Worm (Caenorhabditis elegans): ENCODE results near the gene F11A5.17.

The F11A5.17 gene

DNA sequence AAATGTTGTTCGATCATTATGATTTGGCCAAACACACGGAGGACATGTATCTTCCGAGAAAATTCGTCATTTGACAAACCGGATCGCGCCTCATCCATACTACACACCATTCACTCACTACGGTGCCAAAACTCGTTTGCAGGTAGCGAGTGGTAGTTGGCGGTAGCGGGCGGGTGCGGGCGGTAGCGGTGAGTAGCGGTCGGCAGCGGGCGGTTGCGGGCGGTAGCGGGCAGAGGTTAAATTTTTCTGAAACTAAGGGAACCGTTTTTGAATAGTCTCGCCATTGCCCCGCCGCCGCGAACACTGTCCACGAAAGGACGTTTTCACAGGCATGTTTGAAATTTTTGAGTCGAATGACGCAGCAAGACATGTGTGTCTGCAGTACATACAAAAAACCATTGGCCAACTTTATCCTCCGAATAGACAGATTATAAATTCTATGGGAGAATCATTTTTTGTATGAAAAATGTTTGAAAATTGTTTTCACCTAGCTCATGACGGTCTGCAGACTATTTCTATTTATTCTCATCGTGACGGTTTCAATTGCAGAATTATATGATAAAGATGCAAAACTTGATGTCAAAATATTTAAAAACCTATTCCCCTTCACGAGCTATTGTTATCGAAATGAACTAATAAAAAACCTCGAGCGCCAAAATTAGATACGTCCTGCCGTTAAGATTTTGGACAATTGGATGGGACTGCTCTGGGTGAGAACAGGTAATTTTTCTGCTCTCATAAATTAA, 8.6 kb downstream of the F11A5.17 start, which contains the start of gene F11A5.16:
Gene F11A5.16, plus strand, starts transcription at position 696 of the 746 bp plus-strand sequence.
- TF ChIP-seq sem-2 (GFP tag; optimal IDR thresholded peaks at IDR 0.05) (no peak), zip-8 (tag; optimal IDR thresholded peaks at IDR 0.05) (no peak), mab-5 (tag; optimal IDR thresholded peaks at IDR 0.05) (no peak), flh-1 (GFP tag; optimal IDR thresholded peaks at IDR 0.05) (no peak), sptf-1 (tag; optimal IDR thresholded peaks at IDR 0.05) (no peak), nhr-2 (tag; optimal IDR thresholded peaks at IDR 0.05) (no peak), M03D4.4 (tag; optimal IDR thresholded peaks at IDR 0.05) (no peak), mep-1 (tag; optimal IDR thresholded peaks at IDR 0.05) (no peak), tbx-8 (GFP tag; optimal IDR thresholded peaks at IDR 0.05) (no peak), hlh-1 (tag; optimal IDR thresholded peaks at IDR 0.05) (no peak), lin-13 (tag; optimal IDR thresholded peaks at IDR 0.05) (no peak), ham-2 (GFP tag; optimal IDR thresholded peaks at IDR 0.05) (no peak), bed-3 (GFP tag; optimal IDR thresholded peaks at IDR 0.05) (no peak), ztf-11 (tag; optimal IDR thresholded peaks at IDR 0.05) (no peak), cnd-1 (tag; optimal IDR thresholded peaks at IDR 0.05) (no peak), snpc-4 (tag; optimal IDR thresholded peaks at IDR 0.05) (no peak), drap-1 (GFP tag; optimal IDR thresholded peaks at IDR 0.05) (no peak), mls-2 (tag; optimal IDR thresholded peaks at IDR 0.05) (no peak)

- TF ChIP-seq ces-1 (GFP tag; optimal IDR thresholded peaks at IDR 0.05) = no peak
- no peak for TF ChIP-seq zip-8 (tag; optimal IDR thresholded peaks at IDR 0.05)
- no peak for TF ChIP-seq blmp-1 (tag; optimal IDR thresholded peaks at IDR 0.05)
- TF ChIP-seq nhr-28 (tag; optimal IDR thresholded peaks at IDR 0.05) = no peak
- TF ChIP-seq hlh-1 (tag; optimal IDR thresholded peaks at IDR 0.05) = no peak
- TF ChIP-seq nhr-2 (tag; optimal IDR thresholded peaks at IDR 0.05) = no peak
- no peak for TF ChIP-seq ztf-11 (tag; optimal IDR thresholded peaks at IDR 0.05)
- TF ChIP-seq mab-5 (tag; optimal IDR thresholded peaks at IDR 0.05) = no peak
- TF ChIP-seq mls-2 (tag; optimal IDR thresholded peaks at IDR 0.05) = no peak
These were observed 9.9 kb downstream of the F11A5.17 start for ce11 chrV:16211713-16212112.

DNA sequence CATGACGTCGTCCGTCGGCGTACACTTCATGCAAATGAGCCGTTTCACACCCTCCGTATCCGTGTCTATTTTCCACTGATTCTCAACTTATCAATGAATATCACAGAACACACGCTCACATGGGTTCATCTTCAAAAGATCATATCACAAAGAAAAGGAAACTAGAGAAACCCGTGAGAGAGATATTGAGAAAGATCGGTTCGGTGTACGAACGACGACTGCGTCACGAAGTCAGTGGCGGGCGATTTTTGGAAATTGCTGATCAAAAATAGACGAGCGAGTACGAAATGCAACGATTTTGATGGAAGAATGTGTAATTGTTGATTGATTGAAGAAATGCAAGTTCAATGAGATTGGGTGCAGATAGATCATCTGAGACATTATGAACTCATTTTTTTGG, 11.5 kb downstream of the F11A5.17 start:
- TF ChIP-seq mep-1 (tag; optimal IDR thresholded peaks at IDR 0.05) = no peak
- TF ChIP-seq blmp-1 (tag; optimal IDR thresholded peaks at IDR 0.05) = no peak
- no peak for TF ChIP-seq drap-1 (GFP tag; optimal IDR thresholded peaks at IDR 0.05)
- no peak for TF ChIP-seq sptf-1 (tag; optimal IDR thresholded peaks at IDR 0.05)
- TF ChIP-seq nhr-28 (tag; optimal IDR thresholded peaks at IDR 0.05) = no peak
- no peak for TF ChIP-seq nhr-76 (tag; optimal IDR thresholded peaks at IDR 0.05)
- TF ChIP-seq nhr-2 (tag; optimal IDR thresholded peaks at IDR 0.05) = no peak
- TF ChIP-seq flh-1 (GFP tag; optimal IDR thresholded peaks at IDR 0.05) = no peak
- no peak for TF ChIP-seq lsy-2 (tag; optimal IDR thresholded peaks at IDR 0.05)
- no peak for TF ChIP-seq unc-62 (GFP tag; optimal IDR thresholded peaks at IDR 0.05)
- no peak for TF ChIP-seq M03D4.4 (tag; optimal IDR thresholded peaks at IDR 0.05)
- no peak for TF ChIP-seq ztf-11 (tag; optimal IDR thresholded peaks at IDR 0.05)
- TF ChIP-seq unc-39 (tag; optimal IDR thresholded peaks at IDR 0.05) = no peak
- no peak for TF ChIP-seq zip-8 (tag; optimal IDR thresholded peaks at IDR 0.05)
- TF ChIP-seq mls-2 (tag; optimal IDR thresholded peaks at IDR 0.05) = no peak
- no peak for TF ChIP-seq mab-5 (tag; optimal IDR thresholded peaks at IDR 0.05)
- TF ChIP-seq nhr-12 (tag; optimal IDR thresholded peaks at IDR 0.05) = no peak
- TF ChIP-seq sem-2 (GFP tag; optimal IDR thresholded peaks at IDR 0.05) = no peak

DNA sequence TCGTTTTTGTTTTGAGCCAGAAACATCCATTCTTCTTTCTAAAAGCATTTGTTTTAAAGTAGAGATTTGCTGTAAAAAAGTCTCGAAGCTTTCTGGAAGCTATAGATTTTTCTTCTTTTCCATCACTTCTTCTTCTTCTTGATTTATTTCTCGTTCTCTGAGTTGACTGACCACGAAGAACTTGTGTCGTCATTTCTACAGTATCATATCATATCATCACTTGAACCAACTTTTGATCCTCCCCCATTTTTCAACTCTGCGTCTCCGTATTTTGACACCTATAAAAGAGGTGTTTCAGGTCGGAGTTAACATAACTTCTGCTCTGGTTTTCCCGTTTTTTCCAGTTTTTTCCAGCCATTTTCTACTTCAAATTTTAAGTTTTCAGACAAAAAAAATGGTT, 12.7 kb downstream of the F11A5.17 start, which contains the start of gene F11A5.9:
Gene F11A5.9, plus strand, starts transcription at position 386 of the 400 bp plus-strand sequence.
- TF ChIP-seq ceh-83 (GFP tag; optimal IDR thresholded peaks at IDR 0.05) = no peak

DNA sequence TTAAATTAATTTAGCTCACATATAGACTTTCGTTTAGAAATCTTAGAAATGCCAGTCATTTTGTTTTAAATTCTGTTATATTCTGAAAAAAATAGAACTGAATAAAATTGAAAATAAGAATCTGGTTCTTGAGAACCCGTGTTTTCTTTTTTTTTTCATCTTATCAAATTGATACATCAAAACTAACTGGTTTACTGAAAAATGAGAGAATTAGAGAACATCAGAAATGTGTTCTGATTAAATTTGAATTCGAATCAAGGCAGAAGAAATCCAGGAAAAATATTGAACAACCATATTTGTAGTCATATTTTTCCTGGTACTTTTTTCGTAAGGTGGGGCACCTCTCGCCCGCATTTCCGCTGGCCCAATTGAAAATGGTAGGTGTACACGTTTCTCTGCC, 16.7 kb downstream of the F11A5.17 start, which contains the start of gene F11A5.15:
Gene F11A5.15, minus strand, starts transcription at position 101 of the 400 bp plus-strand sequence.
- TF ChIP-seq ztf-11 (tag; optimal IDR thresholded peaks at IDR 0.05) = no peak
- TF ChIP-seq mls-2 (tag; optimal IDR thresholded peaks at IDR 0.05) = no peak
- TF ChIP-seq mab-5 (tag; optimal IDR thresholded peaks at IDR 0.05) = no peak
- TF ChIP-seq sem-2 (GFP tag; optimal IDR thresholded peaks at IDR 0.05) = no peak
- no peak for TF ChIP-seq unc-62 (GFP tag; optimal IDR thresholded peaks at IDR 0.05)
- no peak for TF ChIP-seq nhr-28 (tag; optimal IDR thresholded peaks at IDR 0.05)
- no peak for TF ChIP-seq ces-1 (GFP tag; optimal IDR thresholded peaks at IDR 0.05)
- no peak for TF ChIP-seq nhr-2 (tag; optimal IDR thresholded peaks at IDR 0.05)
- TF ChIP-seq blmp-1 (tag; optimal IDR thresholded peaks at IDR 0.05) = no peak
